Fruit fly (Drosophila melanogaster) whole organism, embryonic: ENCODE measurements around the gene CG9106.
A peak's percentile ranks its signal among the peaks of the same experiment; 100 is the strongest.

Source experiments
- Asciz ChIP-seq: fragments of 200-800 bp; sonication (Bioruptor generic); optimal IDR thresholded peaks from 2 replicates; lab custom pipeline; 2017; ENCODE audit warnings: missing biosample characterization, mild to moderate bottlenecking, missing genetic modification characterization, missing genetic modification reagents
- CG10462 ChIP-seq: fragments of 200-800 bp; sonication (Bioruptor generic); optimal IDR thresholded peaks from 2 replicates; lab custom pipeline; 2016; ENCODE audit warnings: missing biosample characterization, missing genetic modification characterization
- CG10565 ChIP-seq: fragments of 200-800 bp; sonication (Bioruptor generic); optimal IDR thresholded peaks from 3 replicates; lab custom pipeline; 2016; ENCODE audit warnings: missing biosample characterization, mild to moderate bottlenecking, missing genetic modification characterization
- CG11398 ChIP-seq: fragments of 200-800 bp; sonication (Bioruptor generic); optimal IDR thresholded peaks from 2 replicates; lab custom pipeline; 2016; ENCODE audit warnings: missing biosample characterization, missing genetic modification characterization
- CG11504 ChIP-seq: fragments of 200-800 bp; sonication (Bioruptor generic); optimal IDR thresholded peaks from 3 replicates; lab custom pipeline; 2019; ENCODE audit warnings: missing biosample characterization, mild to moderate bottlenecking, missing genetic modification characterization, moderate library complexity
- CG12769 ChIP-seq: fragments of 200-800 bp; sonication (Bioruptor generic); optimal IDR thresholded peaks from 2 replicates; lab custom pipeline; 2019; ENCODE audit warnings: missing biosample characterization, mild to moderate bottlenecking, missing genetic modification characterization, moderate library complexity
- CG17328 ChIP-seq: fragments of 200-800 bp; sonication (Bioruptor generic); IDR thresholded peaks from 2 replicates; pipeline ENCODE4 v1.3.6; 2022; ENCODE audit warnings: missing biosample characterization, missing genetic modification characterization
- CG2712 ChIP-seq: fragments of 200-800 bp; optimal IDR thresholded peaks from 3 replicates; lab custom pipeline; 2019; ENCODE audit warnings: missing biosample characterization, mild to moderate bottlenecking, missing genetic modification characterization, moderate library complexity
- CG2889 ChIP-seq: fragments of 200-800 bp; sonication (Bioruptor generic); IDR thresholded peaks from 3 replicates; pipeline ENCODE4 v1.3.6; 2022; ENCODE audit warnings: missing biosample characterization, missing genetic modification characterization
- CG31224 ChIP-seq: fragments of 200-800 bp; sonication (Bioruptor generic); IDR thresholded peaks from 2 replicates; pipeline ENCODE4 v1.3.6; 2022; ENCODE audit warnings: missing biosample characterization, missing genetic modification characterization
- CG31365 ChIP-seq: fragments of 200-800 bp; sonication (Bioruptor generic); optimal IDR thresholded peaks from 2 replicates; lab custom pipeline; 2018; ENCODE audit warnings: missing biosample characterization, mild to moderate bottlenecking, missing genetic modification characterization
- CG4707 ChIP-seq: fragments of 200-800 bp; sonication (Bioruptor generic); optimal IDR thresholded peaks from 2 replicates; lab custom pipeline; 2018; ENCODE audit warnings: missing biosample characterization, mild to moderate bottlenecking, missing genetic modification characterization, moderate library complexity
- CG6689 ChIP-seq: fragments of 200-800 bp; sonication (Bioruptor generic); IDR thresholded peaks from 2 replicates; pipeline ENCODE4 v1.3.6; 2022; ENCODE audit warnings: missing biosample characterization, missing genetic modification characterization
- CG7928 ChIP-seq: fragments of 200-800 bp; sonication (Bioruptor generic); optimal IDR thresholded peaks from 2 replicates; lab custom pipeline; 2017; ENCODE audit warnings: missing biosample characterization, mild to moderate bottlenecking, missing genetic modification characterization
- CG7987 ChIP-seq: fragments of 200-800 bp; sonication (Bioruptor generic); optimal IDR thresholded peaks from 2 replicates; lab custom pipeline; 2018; ENCODE audit warnings: missing biosample characterization, mild to moderate bottlenecking, missing genetic modification characterization, moderate library complexity
- CG9817 ChIP-seq: fragments of 200-800 bp; sonication (Bioruptor generic); optimal IDR thresholded peaks from 2 replicates; lab custom pipeline; 2018; ENCODE audit warnings: missing biosample characterization, mild to moderate bottlenecking, missing genetic modification characterization, moderate library complexity
- CG9876 ChIP-seq: fragments of 200-800 bp; sonication (Bioruptor generic); optimal IDR thresholded peaks from 2 replicates; lab custom pipeline; 2016; ENCODE audit warnings: missing biosample characterization, missing genetic modification characterization
- CHES-1-like ChIP-seq: fragments of 200-800 bp; sonication (Bioruptor generic); optimal IDR thresholded peaks from 2 replicates; lab custom pipeline; 2016; ENCODE audit warnings: missing biosample characterization, missing genetic modification characterization
- Dfd ChIP-seq, 2 experiments: fragments of >200 bp; optimal IDR thresholded peaks; 2 replicates each; lab custom pipeline; 2017; ENCODE audit warnings: missing biosample characterization in 2 of 2, missing genetic modification characterization in 2 of 2
- Dip3 ChIP-seq: fragments of 200-800 bp; sonication (Bioruptor generic); optimal IDR thresholded peaks from 3 replicates; lab custom pipeline; 2016; ENCODE audit warnings: missing biosample characterization, missing genetic modification characterization
- E2f2 ChIP-seq: fragments of 200-800 bp; sonication (Bioruptor generic); IDR thresholded peaks from 2 replicates; pipeline ENCODE4 v1.3.6; 2022; ENCODE audit warnings: missing biosample characterization, missing genetic modification characterization
- Fer1 ChIP-seq: fragments of 200-800 bp; sonication (Bioruptor generic); optimal IDR thresholded peaks from 2 replicates; lab custom pipeline; 2017; ENCODE audit warnings: missing biosample characterization, mild to moderate bottlenecking, missing genetic modification characterization
- Nf-YC ChIP-seq: fragments of 200-800 bp; optimal IDR thresholded peaks from 3 replicates; lab custom pipeline; 2019; ENCODE audit warnings: missing biosample characterization, mild to moderate bottlenecking, missing genetic modification characterization, moderate library complexity
- Opbp ChIP-seq: fragments of 200-800 bp; sonication (Bioruptor generic); IDR thresholded peaks from 3 replicates; pipeline ENCODE4 v1.3.6; 2022; ENCODE audit warnings: missing biosample characterization, missing genetic modification characterization; ENCODE audit not compliant: partially characterized antibody
- Rfx ChIP-seq: fragments of 200-800 bp; sonication (Bioruptor generic); IDR thresholded peaks from 2 replicates; pipeline ENCODE4 v1.3.6; 2022; ENCODE audit warnings: missing biosample characterization, missing genetic modification characterization
- TFAM ChIP-seq: fragments of 200-800 bp; sonication (Bioruptor generic); optimal IDR thresholded peaks from 2 replicates; lab custom pipeline; 2017; ENCODE audit warnings: missing biosample characterization, missing genetic modification characterization, inconsistent platforms
- Trl ChIP-seq, 3 experiments: fragments of >200 bp in 2 of 3; fragments of 200-800 bp in 1 of 3; sonication (Bioruptor generic) in 1 of 3; optimal IDR thresholded peaks; 2 replicates in 1 of 3; 3 replicates in 2 of 3; lab custom pipeline; 2016 to 2017; ENCODE audit warnings: missing biosample characterization in 1 of 3, missing genetic modification characterization in 1 of 3
- Usf ChIP-seq: fragments of 200-800 bp; sonication (Bioruptor generic); optimal IDR thresholded peaks from 2 replicates; lab custom pipeline; 2017; ENCODE audit warnings: missing genotype, missing biosample characterization, missing genetic modification characterization
- ab ChIP-seq: fragments of 200-800 bp; sonication (Bioruptor generic); optimal IDR thresholded peaks from 2 replicates; lab custom pipeline; 2016; ENCODE audit warnings: missing biosample characterization, missing genetic modification characterization
- ci ChIP-seq: fragments of 200-800 bp; sonication (Bioruptor generic); IDR thresholded peaks from 3 replicates; pipeline ENCODE4 v1.3.6; 2022; ENCODE audit warnings: missing biosample characterization, missing genetic modification characterization
- crc ChIP-seq: fragments of 200-800 bp; sonication (Bioruptor generic); optimal IDR thresholded peaks from 2 replicates; lab custom pipeline; 2016; ENCODE audit warnings: missing biosample characterization, missing genetic modification characterization
- dati ChIP-seq: fragments of 200-800 bp; sonication (Bioruptor generic); IDR thresholded peaks from 2 replicates; pipeline ENCODE4 v1.3.6; 2022; ENCODE audit warnings: missing biosample characterization, missing genetic modification characterization
- disco-r ChIP-seq: fragments of 200-800 bp; sonication (Bioruptor generic); optimal IDR thresholded peaks from 2 replicates; lab custom pipeline; 2016; ENCODE audit warnings: missing biosample characterization, missing genetic modification characterization
- ewg ChIP-seq: fragments of 200-800 bp; sonication (Bioruptor generic); optimal IDR thresholded peaks from 3 replicates; lab custom pipeline; 2017; ENCODE audit warnings: mild to moderate bottlenecking, missing biosample characterization, missing genetic modification reagents, missing genetic modification characterization
- fd96Cb ChIP-seq: fragments of 200-800 bp; sonication (Bioruptor generic); optimal IDR thresholded peaks from 2 replicates; lab custom pipeline; 2018; ENCODE audit warnings: missing biosample characterization, mild to moderate bottlenecking, missing genetic modification characterization, moderate library complexity
- fu2 ChIP-seq: fragments of 200-800 bp; sonication (Bioruptor generic); optimal IDR thresholded peaks from 2 replicates; lab custom pipeline; 2016; ENCODE audit warnings: missing biosample characterization, missing genetic modification characterization
- gro ChIP-seq: fragments of 200-800 bp; sonication (Bioruptor generic); optimal IDR thresholded peaks from 2 replicates; lab custom pipeline; 2016; ENCODE audit warnings: missing biosample characterization, missing genetic modification characterization
- lmd ChIP-seq: fragments of 200-800 bp; sonication (Bioruptor generic); IDR thresholded peaks from 2 replicates; pipeline ENCODE4 v1.3.6; 2022; ENCODE audit warnings: missing biosample characterization, missing genetic modification characterization
- mam ChIP-seq: fragments of 200-800 bp; sonication (Bioruptor generic); optimal IDR thresholded peaks from 3 replicates; lab custom pipeline; 2016; ENCODE audit warnings: missing biosample characterization, missing genetic modification characterization
- mirr ChIP-seq: fragments of 200-800 bp; sonication (Bioruptor generic); optimal IDR thresholded peaks from 3 replicates; lab custom pipeline; 2018; ENCODE audit warnings: missing biosample characterization, mild to moderate bottlenecking, missing genetic modification characterization
- nerfin-1 ChIP-seq: fragments of 200-800 bp; sonication (Bioruptor generic); optimal IDR thresholded peaks from 3 replicates; lab custom pipeline; 2019; ENCODE audit warnings: missing biosample characterization, mild to moderate bottlenecking, missing genetic modification characterization, moderate library complexity
- nmo ChIP-seq: fragments of 200-800 bp; sonication (Bioruptor generic); optimal IDR thresholded peaks from 2 replicates; lab custom pipeline; 2018; ENCODE audit warnings: missing biosample characterization, mild to moderate bottlenecking, missing genetic modification characterization, moderate library complexity
- prd ChIP-seq, 3 experiments: fragments of >200 bp in 2 of 3; fragments of 200-800 bp in 1 of 3; sonication (Bioruptor generic) in 1 of 3; optimal IDR thresholded peaks in 2 of 3; IDR thresholded peaks in 1 of 3; 2 replicates in 2 of 3; 3 replicates in 1 of 3; pipeline versions ENCODE4 v1.3.6 to Lab custom; 2017 to 2022; ENCODE audit warnings: missing biosample characterization in 1 of 3, missing genetic modification characterization in 1 of 3
- rib ChIP-seq: fragments of 200-800 bp; sonication (Bioruptor generic); IDR thresholded peaks from 2 replicates; pipeline ENCODE4 v1.3.6; 2022; ENCODE audit warnings: missing biosample characterization, missing genetic modification characterization
- slbo ChIP-seq: fragments of 200-800 bp; sonication (Bioruptor generic); IDR thresholded peaks from 2 replicates; pipeline ENCODE4 v1.3.6; 2022; ENCODE audit warnings: missing biosample characterization, missing genetic modification characterization
- tll ChIP-seq, 2 experiments: fragments of 200-800 bp in 1 of 2; fragments of >200 bp in 1 of 2; sonication (Bioruptor generic) in 1 of 2; optimal IDR thresholded peaks; 2 replicates each; lab custom pipeline; 2017 to 2019; ENCODE audit warnings: missing biosample characterization in 2 of 2, missing genetic modification characterization in 2 of 2, mild to moderate bottlenecking in 1 of 2, moderate library complexity in 1 of 2
- tup ChIP-seq: fragments of 200-800 bp; sonication (Bioruptor generic); optimal IDR thresholded peaks from 2 replicates; lab custom pipeline; 2016; ENCODE audit warnings: missing biosample characterization, mild to moderate bottlenecking, missing genetic modification characterization, moderate library complexity
- tx ChIP-seq: fragments of 200-800 bp; sonication (Bioruptor generic); optimal IDR thresholded peaks from 2 replicates; lab custom pipeline; 2016; ENCODE audit warnings: missing biosample characterization, missing genetic modification characterization

The CG9106 gene

DNA sequence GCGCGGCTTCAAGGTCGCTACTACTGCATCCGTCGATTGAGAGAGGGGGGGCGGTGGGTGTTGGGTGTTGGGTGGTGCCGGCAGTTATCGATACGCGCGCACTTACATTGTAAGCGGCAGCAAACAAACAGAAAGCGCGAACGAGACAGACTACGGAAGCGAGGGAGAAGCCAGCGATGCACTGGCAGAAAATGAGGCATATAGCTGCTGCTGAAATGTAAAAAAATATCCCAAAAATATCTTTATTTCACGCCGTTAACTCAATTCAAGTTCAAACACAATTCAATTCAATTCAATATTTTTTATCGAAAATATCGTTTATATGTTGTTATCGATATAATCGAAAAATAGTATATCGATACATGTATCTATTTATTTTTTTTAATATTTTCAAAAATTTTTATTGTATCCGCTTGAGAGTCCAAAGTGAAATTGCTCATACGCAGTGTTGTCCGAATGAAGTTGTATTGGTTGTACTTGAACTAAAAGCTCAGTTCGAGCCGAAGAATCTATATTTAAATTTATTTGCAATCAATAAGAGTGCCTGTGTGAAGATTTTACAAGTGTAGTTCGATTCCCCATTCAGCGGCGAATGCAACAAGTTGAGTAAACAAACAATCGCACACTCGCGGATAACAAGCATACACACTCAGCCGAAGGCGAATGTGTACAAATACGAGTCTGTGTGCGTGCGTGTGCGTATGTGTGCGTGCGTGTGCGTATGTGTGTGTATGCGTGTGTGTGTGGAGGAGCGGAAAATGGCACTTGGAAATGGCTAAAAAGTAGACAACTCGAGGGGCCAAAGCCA lies 40.1 kb upstream of the CG9106 start (continued):
- TF ChIP-seq prd (optimal IDR thresholded peaks at IDR 0.05; lab: Kevin White, UChicago) (no peak), prd (GFP tag; IDR thresholded peaks at IDR 0.05; lab: Robert Waterston, UW) (peak; percentile 20; the same call in 1 of the 3 replicates), Dfd (GFP tag; optimal IDR thresholded peaks at IDR 0.05; lab: Kevin White, UChicago) (peak in 1 of 2 experiments; percentile 61), Trl (optimal IDR thresholded peaks at IDR 0.05; lab: Kevin White, UChicago) (peak in 1 of 2 experiments; percentile 6), Trl (GFP tag; optimal IDR thresholded peaks at IDR 0.05; lab: Kevin White, UChicago) (no peak), tx (GFP tag; lab: Kevin White, UChicago) (no peak), CG9817 (tag; lab: Kevin White, UChicago) (peak; percentile 12), nerfin-1 (tag; lab: Kevin White, UChicago) (no peak), CG2889 (GFP tag; lab: Robert Waterston, UW) (no peak), rib (GFP tag; lab: Robert Waterston, UW) (no peak), Fer1 (GFP tag; lab: Kevin White, UChicago) (peak; percentile 2), ab (no peak), CG12769 (tag; lab: Kevin White, UChicago) (no peak), ewg (GFP tag; lab: Kevin White, UChicago) (peak; percentile 24), tll (GFP tag; optimal IDR thresholded peaks at IDR 0.05; lab: Kevin White, UChicago) (no peak), CG17328 (GFP tag; lab: Robert Waterston, UW) (0 out of 2 replicates have a peak, but pooled peaks have one; percentile 15), Usf (no peak), Dip3 (GFP tag; lab: Kevin White, UChicago) (no peak), CG7928 (GFP tag; lab: Kevin White, UChicago) (no peak), CG31224 (GFP tag; lab: Robert Waterston, UW) (no peak), CG2712 (tag; lab: Kevin White, UChicago) (peak; percentile 42), Opbp (no peak), gro (no peak), fd96Cb (peak; percentile 37), Nf-YC (no peak), CG7987 (no peak), CG9876 (GFP tag; lab: Kevin White, UChicago) (no peak), Rfx (peak; percentile 49), ci (GFP tag; lab: Robert Waterston, UW) (0 out of 3 replicates have a peak, but pooled peaks have one; percentile 24), CG10462 (no peak), CHES-1-like (no peak), tup (GFP tag; lab: Kevin White, UChicago) (no peak), E2f2 (GFP tag; lab: Robert Waterston, UW) (no peak), CG10565 (no peak), CG4707 (GFP tag; lab: Kevin White, UChicago) (no peak), TFAM (GFP tag; lab: Kevin White, UChicago) (no peak), CG31365 (tag; lab: Kevin White, UChicago) (no peak), CG6689 (GFP tag; lab: Robert Waterston, UW) (peak; percentile 29; the same call in 1 of the 2 replicates), crc (no peak), CG11398 (GFP tag; lab: Kevin White, UChicago) (no peak), fu2 (GFP tag; lab: Kevin White, UChicago) (no peak), mam (GFP tag; lab: Kevin White, UChicago) (no peak), CG11504 (tag; lab: Kevin White, UChicago) (peak; percentile 64), nmo (peak; percentile 42), disco-r (GFP tag; lab: Kevin White, UChicago) (no peak), Asciz (GFP tag; lab: Kevin White, UChicago) (peak; percentile 44), mirr (GFP tag; lab: Kevin White, UChicago) (no peak), dati (no peak), lmd (peak; percentile 38), slbo (GFP tag; lab: Robert Waterston, UW) (peak; percentile 47; the same call in 1 of the 2 replicates)
